Worm (Caenorhabditis elegans) whole organism, midembryonic: ENCODE results near the gene srj-39.

ENCODE experiments used
- T22C8.4 ChIP-seq: fragments of 200-800 bp; sonication (Bioruptor generic); IDR thresholded peaks from 2 replicates; pipeline ENCODE4 v1.3.6; 2022; ENCODE audit warnings: missing genetic modification characterization, missing compliant biosample characterization
- ztf-29 ChIP-seq: fragments of 200-800 bp; sonication (Bioruptor generic); IDR thresholded peaks from 2 replicates; pipeline ENCODE4 v1.3.6; 2022; ENCODE audit warnings: missing genetic modification reagents, missing genetic modification characterization, missing compliant biosample characterization

DNA sequence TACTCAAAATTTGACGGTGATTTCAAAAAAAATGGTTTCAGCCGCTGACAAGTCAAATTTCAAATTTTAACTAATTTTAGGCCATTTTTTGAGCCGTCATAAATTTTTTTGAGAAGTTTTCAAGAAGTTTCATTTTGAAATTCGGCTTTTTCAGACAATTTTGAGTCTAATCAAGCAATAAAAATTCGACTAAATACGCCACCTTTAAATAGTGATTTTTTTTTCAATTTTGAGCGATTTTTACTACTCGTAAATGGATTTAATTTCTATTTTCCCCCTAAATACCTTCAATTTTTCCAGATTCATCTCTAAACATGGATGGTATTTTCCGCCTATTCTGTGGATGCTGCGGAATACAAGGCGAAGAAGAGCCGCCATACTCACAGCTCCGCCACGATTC, 39.8 kb downstream of the srj-39 start, which contains the start of gene Y45G5AL.1:
- TF ChIP-seq T22C8.4 (GFP tag; lab: Robert Waterston, UW) (no peak), ztf-29 (GFP tag; lab: Robert Waterston, UW) (no peak)
